Worm (Caenorhabditis elegans) whole organism, L2 larva: ENCODE results near the gene Y17G9B.2.

Experiments used
- R02D3.7 ChIP-seq: fragments of 150-350 bp; optimal IDR thresholded peaks from 2 replicates; lab custom pipeline; 2014; ENCODE audit warnings: missing biosample characterization, missing genetic modification characterization
- Y55F3AM.14 ChIP-seq: fragments of 200-800 bp; sonication (Bioruptor generic); optimal IDR thresholded peaks from 2 replicates; lab custom pipeline; 2018; ENCODE audit warnings: mild to moderate bottlenecking, missing genetic modification characterization, missing compliant biosample characterization
- ZK546.5 ChIP-seq: sonication (generic microtip); optimal IDR thresholded peaks from 2 replicates; lab custom pipeline; 2017; ENCODE audit warnings: missing biosample characterization, missing genetic modification characterization
- alr-1 ChIP-seq: fragments of 150-350 bp; optimal IDR thresholded peaks from 2 replicates; lab custom pipeline; 2014; ENCODE audit warnings: missing biosample characterization, missing genetic modification characterization
- crh-2 ChIP-seq: sonication (generic microtip); optimal IDR thresholded peaks from 2 replicates; lab custom pipeline; 2017; ENCODE audit warnings: missing biosample characterization, missing genetic modification characterization
- elt-1 ChIP-seq: fragments of 150-350 bp; optimal IDR thresholded peaks from 2 replicates; lab custom pipeline; 2014; ENCODE audit warnings: missing biosample characterization, missing genetic modification characterization
- elt-3 ChIP-seq: sonication (generic microtip); optimal IDR thresholded peaks from 2 replicates; lab custom pipeline; 2017; ENCODE audit warnings: missing biosample characterization, missing genetic modification characterization
- lsy-2 ChIP-seq, 2 experiments: fragments of 150-350 bp in 1 of 2; sonication (generic microtip) in 1 of 2; optimal IDR thresholded peaks; 2 replicates each; lab custom pipeline; 2014 to 2017; ENCODE audit warnings: missing biosample characterization in 2 of 2, missing genetic modification characterization in 2 of 2
- nhr-11 ChIP-seq: fragments of 150-350 bp; optimal IDR thresholded peaks from 2 replicates; lab custom pipeline; 2014; ENCODE audit warnings: missing biosample characterization, missing genetic modification characterization
- nhr-21 ChIP-seq: fragments of 150-350 bp; optimal IDR thresholded peaks from 2 replicates; lab custom pipeline; 2014; ENCODE audit warnings: missing biosample characterization, missing genetic modification characterization
- nhr-23 ChIP-seq: fragments of 150-350 bp; optimal IDR thresholded peaks from 2 replicates; lab custom pipeline; 2014; ENCODE audit warnings: missing biosample characterization, missing genetic modification reagents, missing genetic modification characterization
- nhr-6 ChIP-seq: fragments of 150-350 bp; optimal IDR thresholded peaks from 2 replicates; lab custom pipeline; 2014; ENCODE audit warnings: missing biosample characterization, missing genetic modification characterization
- snpc-4 ChIP-seq: fragments of 150-350 bp; optimal IDR thresholded peaks from 2 replicates; lab custom pipeline; 2014; ENCODE audit warnings: missing biosample characterization, missing genetic modification characterization
- unc-39 ChIP-seq: fragments of 150-350 bp; optimal IDR thresholded peaks from 2 replicates; lab custom pipeline; 2014; ENCODE audit warnings: missing biosample characterization, missing genetic modification characterization
- zag-1 ChIP-seq: fragments of 150-350 bp; optimal IDR thresholded peaks from 2 replicates; lab custom pipeline; 2014; ENCODE audit warnings: missing biosample characterization, missing genetic modification characterization

The Y17G9B.2 gene

ce11 chrIV:4811863-4812262, 47.9 kb downstream of the Y17G9B.2 start, which contains the start of gene srw-95:
Gene srw-95, plus strand, starts transcription at chrIV:4812075.
- no peak for TF ChIP-seq crh-2
- TF ChIP-seq nhr-21 (tag; lab: Kevin White, UChicago), result no peak
- TF ChIP-seq unc-39 (tag; lab: Kevin White, UChicago), result no peak
- TF ChIP-seq R02D3.7, result no peak
- TF ChIP-seq nhr-23 (tag; lab: Kevin White, UChicago), result no peak
- no peak for TF ChIP-seq zag-1 (tag; lab: Kevin White, UChicago)
- no peak for TF ChIP-seq ZK546.5 (tag; lab: Kevin White, UChicago)
- TF ChIP-seq Y55F3AM.14, result no peak
- TF ChIP-seq lsy-2 (tag; optimal IDR thresholded peaks at IDR 0.05; lab: Kevin White, UChicago), result no peak
- TF ChIP-seq elt-3 (tag; lab: Kevin White, UChicago), result no peak

- no peak for TF ChIP-seq snpc-4
- TF ChIP-seq Y55F3AM.14, result no peak
- no peak for TF ChIP-seq nhr-11 (tag; lab: Kevin White, UChicago)
- TF ChIP-seq alr-1 (tag; lab: Kevin White, UChicago), result no peak
- no peak for TF ChIP-seq elt-1
- TF ChIP-seq nhr-6, result no peak
Measured at ce11 chrIV:4814185-4814584, 50.2 kb downstream of the Y17G9B.2 start, which contains the start of gene srw-94. Gene srw-94, plus strand, starts transcription at chrIV:4814485.
